Worm (Caenorhabditis elegans) whole organism, L4 larva: ENCODE measurements around the gene erl-1.

Experiments used
- F10B5.3 ChIP-seq: sonication (generic microtip); optimal IDR thresholded peaks from 2 replicates; lab custom pipeline; 2016; ENCODE audit warnings: mild to moderate bottlenecking, missing genetic modification characterization, missing compliant biosample characterization
- R02D3.7 ChIP-seq: fragments of 150-350 bp; sonication (generic microtip); optimal IDR thresholded peaks from 3 replicates; lab custom pipeline; 2014; ENCODE audit warnings: missing biosample characterization, missing genetic modification characterization
- T26A8.4 ChIP-seq: fragments of 200-800 bp; sonication (Bioruptor generic); IDR thresholded peaks from 2 replicates; pipeline ENCODE4 v1.3.6; 2022; ENCODE audit warnings: missing genetic modification characterization, missing compliant biosample characterization
- Y48G9A.11 ChIP-seq: fragments of 200-800 bp; sonication (Bioruptor generic); IDR thresholded peaks from 2 replicates; pipeline ENCODE4 v1.3.6; 2022; ENCODE audit warnings: missing genetic modification reagents, missing genetic modification characterization, missing compliant biosample characterization
- aly-2 ChIP-seq: sonication (generic microtip); optimal IDR thresholded peaks from 2 replicates; lab custom pipeline; 2018; ENCODE audit warnings: missing biosample characterization, missing genetic modification characterization
- arid-1 ChIP-seq: fragments of 200-800 bp; sonication (Bioruptor generic); conservative IDR thresholded peaks from 2 replicates; pipeline ENCODE4 v1.3.6; 2022; ENCODE audit warnings: missing genetic modification reagents, missing genetic modification characterization, missing compliant biosample characterization
- cey-2 ChIP-seq: sonication (generic microtip); optimal IDR thresholded peaks from 3 replicates; lab custom pipeline; 2017; ENCODE audit warnings: missing genetic modification characterization, mild to moderate bottlenecking, missing compliant biosample characterization, antibody characterized with exemption, borderline replicate concordance; ENCODE audit not compliant: insufficient read depth
- daf-12 ChIP-seq: fragments of 150-350 bp; optimal IDR thresholded peaks from 2 replicates; lab custom pipeline; 2014; ENCODE audit warnings: missing biosample characterization, missing genetic modification reagents, missing genetic modification characterization
- daf-16 ChIP-seq, 3 experiments: sonication (generic microtip); optimal IDR thresholded peaks; 2 replicates each; lab custom pipeline; 2016 to 2017; ENCODE audit warnings: missing genetic modification characterization in 3 of 3, missing genetic modification reagents in 3 of 3, mild to moderate bottlenecking in 2 of 3, missing compliant biosample characterization in 2 of 3, missing biosample characterization in 1 of 3, moderate library complexity in 1 of 3
- dmd-6 ChIP-seq: fragments of 200-800 bp; sonication (Bioruptor generic); IDR thresholded peaks from 2 replicates; pipeline ENCODE4 v1.3.6; 2022; ENCODE audit warnings: missing genetic modification reagents, missing genetic modification characterization, missing compliant biosample characterization
- dpl-1 ChIP-seq: fragments of 150-350 bp; optimal IDR thresholded peaks from 2 replicates; lab custom pipeline; 2014; ENCODE audit warnings: missing biosample characterization, missing genetic modification reagents, missing genetic modification characterization
- dve-1 ChIP-seq: sonication (generic microtip); optimal IDR thresholded peaks from 2 replicates; lab custom pipeline; 2017; ENCODE audit warnings: antibody characterized with exemption, mild to moderate bottlenecking, missing genetic modification characterization, missing compliant biosample characterization; ENCODE audit not compliant: insufficient read depth
- egl-43 ChIP-seq: fragments of 200-800 bp; sonication (Bioruptor generic); IDR thresholded peaks from 2 replicates; pipeline ENCODE4 v1.3.6; 2022; ENCODE audit warnings: missing genetic modification reagents, missing genetic modification characterization, missing compliant biosample characterization
- hif-1 ChIP-seq, 2 experiments: sonication (generic microtip); optimal IDR thresholded peaks; 2 replicates each; lab custom pipeline; 2016 to 2017; ENCODE audit warnings: missing compliant biosample characterization in 2 of 2, missing genetic modification characterization in 2 of 2, missing genetic modification reagents in 2 of 2, missing genotype in 2 of 2, mild to moderate bottlenecking in 1 of 2
- hlh-11 ChIP-seq: fragments of 200-800 bp; sonication (Bioruptor generic); optimal IDR thresholded peaks from 2 replicates; lab custom pipeline; 2018; ENCODE audit warnings: mild to moderate bottlenecking, missing genetic modification characterization, missing compliant biosample characterization
- lim-7 ChIP-seq: fragments of 200-800 bp; sonication (Bioruptor generic); IDR thresholded peaks from 2 replicates; pipeline ENCODE4 v1.3.6; 2022; ENCODE audit warnings: missing genetic modification characterization, missing compliant biosample characterization
- lin-1 ChIP-seq: fragments of 200-800 bp; sonication (Bioruptor generic); IDR thresholded peaks from 2 replicates; pipeline ENCODE4 v1.3.6; 2022; ENCODE audit warnings: missing genetic modification reagents, missing genetic modification characterization, missing compliant biosample characterization
- lir-3 ChIP-seq: sonication (generic microtip); optimal IDR thresholded peaks from 2 replicates; lab custom pipeline; 2016; ENCODE audit warnings: mild to moderate bottlenecking, missing genetic modification characterization, missing compliant biosample characterization
- lsy-2 ChIP-seq, 2 experiments: fragments of 150-350 bp in 1 of 2; sonication (generic microtip) in 1 of 2; optimal IDR thresholded peaks; 2 replicates each; lab custom pipeline; 2014 to 2017; ENCODE audit warnings: missing biosample characterization in 2 of 2, missing genetic modification characterization in 2 of 2
- madf-9 ChIP-seq: fragments of 200-800 bp; sonication (Bioruptor generic); conservative IDR thresholded peaks from 2 replicates; pipeline ENCODE4 v1.3.6; 2022; ENCODE audit warnings: missing genetic modification reagents, missing genetic modification characterization, missing compliant biosample characterization
- mdt-29 ChIP-seq: fragments of 200-800 bp; sonication (Bioruptor generic); IDR thresholded peaks from 2 replicates; pipeline ENCODE4 v1.3.6; 2022; ENCODE audit warnings: missing genetic modification reagents, missing genetic modification characterization, missing compliant biosample characterization
- mes-2 ChIP-seq: sonication (generic microtip); optimal IDR thresholded peaks from 2 replicates; lab custom pipeline; 2016; ENCODE audit warnings: missing genotype, mild to moderate bottlenecking, missing genetic modification characterization, missing compliant biosample characterization; ENCODE audit not compliant: poor library complexity, severe bottlenecking
- mxl-3 ChIP-seq: fragments of 200-800 bp; sonication (Bioruptor generic); optimal IDR thresholded peaks from 2 replicates; lab custom pipeline; 2018; ENCODE audit warnings: mild to moderate bottlenecking, missing genetic modification characterization, missing compliant biosample characterization
- nhr-102 ChIP-seq: sonication (generic microtip); optimal IDR thresholded peaks from 2 replicates; lab custom pipeline; 2016; ENCODE audit warnings: mild to moderate bottlenecking, missing genetic modification characterization, moderate library complexity, missing compliant biosample characterization
- nhr-111 ChIP-seq: fragments of 200-800 bp; sonication (Bioruptor generic); optimal IDR thresholded peaks from 2 replicates; lab custom pipeline; 2018; ENCODE audit warnings: mild to moderate bottlenecking, missing genetic modification characterization, missing compliant biosample characterization
- nhr-28 ChIP-seq: fragments of 150-350 bp; optimal IDR thresholded peaks from 2 replicates; lab custom pipeline; 2014; ENCODE audit warnings: missing biosample characterization, missing genetic modification characterization
- nhr-48 ChIP-seq: sonication (generic microtip); optimal IDR thresholded peaks from 2 replicates; lab custom pipeline; 2016; ENCODE audit warnings: mild to moderate bottlenecking, missing genetic modification characterization, missing compliant biosample characterization
- nhr-6 ChIP-seq: fragments of 150-350 bp; optimal IDR thresholded peaks from 2 replicates; lab custom pipeline; 2014; ENCODE audit warnings: missing biosample characterization, missing genetic modification characterization
- spr-1 ChIP-seq: sonication (generic microtip); optimal IDR thresholded peaks from 2 replicates; lab custom pipeline; 2016; ENCODE audit warnings: mild to moderate bottlenecking, missing genetic modification characterization, missing compliant biosample characterization
- unc-130 ChIP-seq: sonication (generic microtip); optimal IDR thresholded peaks from 2 replicates; lab custom pipeline; 2016; ENCODE audit warnings: missing genetic modification reagents, missing genetic modification characterization, missing compliant biosample characterization
- unc-62 ChIP-seq, 3 experiments: fragments of 150-350 bp in 1 of 3; sonication (generic microtip); optimal IDR thresholded peaks in 2 of 3; peaks in 1 of 3; 1 replicate in 1 of 3; 2 replicates in 2 of 3; lab custom pipeline; 2014 to 2017; ENCODE audit warnings: missing biosample characterization in 3 of 3, missing genetic modification characterization in 3 of 3, missing genetic modification reagents in 3 of 3, missing genotype in 1 of 3
- zfp-2 ChIP-seq: sonication (generic microtip); optimal IDR thresholded peaks from 2 replicates; lab custom pipeline; 2016; ENCODE audit warnings: mild to moderate bottlenecking, missing genetic modification characterization, missing compliant biosample characterization
- ztf-7 ChIP-seq: fragments of 150-350 bp; optimal IDR thresholded peaks from 2 replicates; lab custom pipeline; 2014; ENCODE audit warnings: missing biosample characterization, missing genetic modification characterization

Gene erl-1

DNA sequence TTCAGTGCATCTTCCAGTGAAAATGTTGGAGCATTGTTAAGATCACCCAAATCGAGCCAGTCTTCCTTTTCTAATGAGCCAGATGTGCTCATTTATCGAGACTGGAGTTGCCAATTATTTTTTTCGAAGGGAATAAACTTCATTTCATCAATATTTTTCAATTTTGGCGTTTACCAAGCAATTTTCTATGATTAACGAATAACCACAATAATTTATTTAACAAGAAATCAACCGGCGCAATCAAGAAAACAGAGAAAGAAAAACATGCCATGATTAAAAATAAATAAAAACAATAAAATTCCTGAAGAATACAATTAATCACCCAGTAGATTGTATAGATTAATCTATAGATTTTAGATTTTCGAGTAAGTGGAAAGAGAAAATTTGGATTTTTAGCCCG is 11.8 kb upstream of the erl-1 start, which contains the start of gene vps-8:
Gene vps-8, minus strand, starts transcription at position 101 of the 400 bp plus-strand sequence.
- TF ChIP-seq nhr-111 (GFP tag; lab: Kevin White, UChicago), result no peak
- no peak for TF ChIP-seq F10B5.3 (tag; lab: Kevin White, UChicago)
- no peak for TF ChIP-seq nhr-102 (tag; lab: Kevin White, UChicago)
- TF ChIP-seq dpl-1 (GFP tag; lab: Kevin White, UChicago), result no peak
- TF ChIP-seq lir-3 (tag; lab: Kevin White, UChicago), result no peak
- no peak for TF ChIP-seq aly-2 (tag; lab: Kevin White, UChicago)
- no peak for TF ChIP-seq nhr-48
- no peak for TF ChIP-seq unc-130 (GFP tag; lab: Kevin White, UChicago)
- TF ChIP-seq lim-7 (GFP tag; lab: Robert Waterston, UW), result no peak
- TF ChIP-seq daf-12 (tag; lab: Kevin White, UChicago), result no peak
- TF ChIP-seq zfp-2, result no peak
- TF ChIP-seq mdt-29 (GFP tag; lab: Robert Waterston, UW), result no peak
- no peak for TF ChIP-seq cey-2 (tag; lab: Kevin White, UChicago)
- TF ChIP-seq hif-1 (tag; optimal IDR thresholded peaks at IDR 0.05; lab: Kevin White, UChicago), result no peak
- TF ChIP-seq lsy-2 (tag; optimal IDR thresholded peaks at IDR 0.05; lab: Kevin White, UChicago), result no peak
- no peak for TF ChIP-seq mxl-3 (GFP tag; lab: Kevin White, UChicago)

DNA sequence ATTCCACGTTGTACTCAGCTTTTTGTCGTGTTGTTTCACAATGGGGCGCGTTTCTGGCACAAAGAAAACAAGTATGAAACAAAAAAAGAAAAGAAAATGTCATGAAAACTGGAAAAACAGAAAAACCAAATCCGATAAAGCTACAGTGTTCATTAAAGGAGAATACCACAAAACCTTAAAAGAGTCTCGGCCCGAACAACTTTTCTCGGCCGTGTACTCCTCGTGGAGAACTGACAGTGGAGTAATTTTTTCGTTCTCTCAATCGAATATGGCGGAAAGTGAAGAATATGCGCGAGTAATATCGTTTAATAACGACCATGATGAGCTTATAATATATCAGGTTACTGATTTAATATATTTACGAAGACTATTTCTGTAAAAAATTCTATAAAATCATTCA is 9.2 kb upstream of the erl-1 start, which contains the start of the genes tag-335 and vkmt-1:
Gene tag-335, minus strand, starts transcription at position 88 of the 400 bp plus-strand sequence.
Gene vkmt-1, plus strand, starts transcription at position 219 of the 400 bp plus-strand sequence.
- TF ChIP-seq unc-62 (GFP tag; optimal IDR thresholded peaks at IDR 0.05 in 1 of 2; lab: Kevin White, UChicago), result peak in 1 of 2 experiments; percentile 84
- no peak for TF ChIP-seq unc-62 (tag; optimal IDR thresholded peaks at IDR 0.05; lab: Kevin White, UChicago)
- peak; percentile 50 for TF ChIP-seq unc-130 (GFP tag; lab: Kevin White, UChicago)
- TF ChIP-seq madf-9 (GFP tag; lab: Robert Waterston, UW), result no peak
- peak; percentile 88 for TF ChIP-seq mes-2
- no peak for TF ChIP-seq T26A8.4 (GFP tag; lab: Robert Waterston, UW)
- peak; percentile 20 for TF ChIP-seq nhr-6 (tag; lab: Kevin White, UChicago)
- peak in 1 of 2 experiments; percentile 11 for TF ChIP-seq hif-1 (tag; optimal IDR thresholded peaks at IDR 0.05; lab: Kevin White, UChicago)
- peak in 1 of 2 experiments; percentile 72 for TF ChIP-seq lsy-2 (tag; optimal IDR thresholded peaks at IDR 0.05; lab: Kevin White, UChicago)
- TF ChIP-seq, all 104 proteins: peak for 6

DNA sequence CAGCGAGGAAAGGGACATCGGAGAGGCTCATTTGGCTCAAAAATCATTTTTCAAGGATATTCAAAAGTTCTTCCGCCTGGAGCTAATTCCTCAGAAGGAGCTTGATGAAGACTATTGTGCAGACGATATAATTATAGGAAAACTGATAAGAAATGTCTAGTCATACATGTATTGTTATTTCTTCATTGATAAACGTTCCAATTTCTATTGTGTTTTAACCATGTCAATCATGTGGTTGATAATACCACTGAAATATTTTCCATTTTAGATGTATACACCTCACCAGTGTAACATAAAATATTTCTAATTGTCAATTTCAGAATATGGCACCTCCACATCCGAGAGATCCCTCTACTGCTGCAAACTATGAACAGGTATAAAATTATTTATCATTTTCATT is 8.4 kb upstream of the erl-1 start, which contains the start of gene ltah-1.1:
Gene ltah-1.1, plus strand, starts transcription at position 283 of the 400 bp plus-strand sequence.
- no peak for TF ChIP-seq arid-1
- TF ChIP-seq lin-1 (GFP tag; lab: Robert Waterston, UW), result no peak
- peak; percentile 27 for TF ChIP-seq dve-1 (tag; lab: Kevin White, UChicago)
- no peak for TF ChIP-seq egl-43
- TF ChIP-seq spr-1 (tag; lab: Kevin White, UChicago), result no peak
- peak; percentile 20 for TF ChIP-seq nhr-28 (tag; lab: Kevin White, UChicago)
- TF ChIP-seq dmd-6 (GFP tag; lab: Robert Waterston, UW), result peak; percentile 42; the same call in 1 of the 2 replicates
- TF ChIP-seq hlh-11, result peak; percentile 2
- no peak for TF ChIP-seq daf-16 (GFP tag; optimal IDR thresholded peaks at IDR 0.05; lab: Kevin White, UChicago)
- TF ChIP-seq daf-16 (tag; optimal IDR thresholded peaks at IDR 0.05; lab: Kevin White, UChicago), result peak; percentile 16

ce11 chrIV:12282157-12282789 is 5.5 kb upstream of the erl-1 start, which contains the start of the genes C42C1.12 and C42C1.19:
Gene C42C1.12, minus strand, starts transcription at chrIV:12282207.
Gene C42C1.19, plus strand, starts transcription at chrIV:12282739.
- peak; percentile 73 for TF ChIP-seq ztf-7 (tag; lab: Kevin White, UChicago)
- TF ChIP-seq dve-1 (tag; lab: Kevin White, UChicago), result peak; percentile 7
- no peak for TF ChIP-seq R02D3.7 (tag; lab: Kevin White, UChicago)
- TF ChIP-seq Y48G9A.11, result no peak
- peak; percentile 45 for TF ChIP-seq mes-2
- TF ChIP-seq dpl-1 (GFP tag; lab: Kevin White, UChicago), result peak; percentile 53
- TF ChIP-seq lsy-2 (tag; optimal IDR thresholded peaks at IDR 0.05; lab: Kevin White, UChicago), result peak in 1 of 2 experiments; percentile 73
- TF ChIP-seq, all 104 proteins: peak for 5
